Worm (Caenorhabditis elegans) whole organism, L4 larva: ENCODE results near the gene F18A11.5.
A peak's percentile ranks its signal among the peaks of the same experiment; 100 is the strongest.

Experiments
- D1046.2 ChIP-seq: fragments of 200-800 bp; sonication (Bioruptor generic); IDR thresholded peaks from 2 replicates; pipeline ENCODE4 v1.3.6; 2022; ENCODE audit warnings: missing genetic modification characterization, missing compliant biosample characterization
- F37D6.2 ChIP-seq: sonication (generic microtip); optimal IDR thresholded peaks from 2 replicates; lab custom pipeline; 2016; ENCODE audit warnings: mild to moderate bottlenecking, missing genetic modification characterization, missing compliant biosample characterization
- F49E8.2 ChIP-seq: sonication (generic microtip); optimal IDR thresholded peaks from 2 replicates; lab custom pipeline; 2016; ENCODE audit warnings: missing compliant biosample characterization, mild to moderate bottlenecking, missing genetic modification characterization, borderline replicate concordance
- R02D3.7 ChIP-seq: fragments of 150-350 bp; sonication (generic microtip); optimal IDR thresholded peaks from 3 replicates; lab custom pipeline; 2014; ENCODE audit warnings: missing biosample characterization, missing genetic modification characterization
- T20F7.1 ChIP-seq: fragments of 200-800 bp; sonication (Bioruptor generic); optimal IDR thresholded peaks from 2 replicates; lab custom pipeline; 2018; ENCODE audit warnings: mild to moderate bottlenecking, missing genetic modification characterization, missing compliant biosample characterization
- T26A8.4 ChIP-seq: fragments of 200-800 bp; sonication (Bioruptor generic); IDR thresholded peaks from 2 replicates; pipeline ENCODE4 v1.3.6; 2022; ENCODE audit warnings: missing genetic modification characterization, missing compliant biosample characterization
- Y5F2A.4 ChIP-seq: fragments of 200-800 bp; sonication (Bioruptor generic); optimal IDR thresholded peaks from 2 replicates; lab custom pipeline; 2018; ENCODE audit warnings: mild to moderate bottlenecking, missing genetic modification characterization, missing compliant biosample characterization
- ZK546.5 ChIP-seq, 2 experiments: sonication (generic microtip); optimal IDR thresholded peaks; 2 replicates each; lab custom pipeline; 2017; ENCODE audit warnings: missing biosample characterization in 2 of 2, missing genetic modification characterization in 2 of 2
- aha-1 ChIP-seq: fragments of 150-350 bp; peaks from one replicate; lab custom pipeline; 2014; ENCODE audit warnings: missing biosample characterization, missing genetic modification characterization
- arid-1 ChIP-seq: fragments of 200-800 bp; sonication (Bioruptor generic); conservative IDR thresholded peaks from 2 replicates; pipeline ENCODE4 v1.3.6; 2022; ENCODE audit warnings: missing genetic modification reagents, missing genetic modification characterization, missing compliant biosample characterization
- ceh-20 ChIP-seq: fragments of 200-800 bp; sonication (Bioruptor generic); IDR thresholded peaks from 2 replicates; pipeline ENCODE4 v1.3.6; 2022; ENCODE audit warnings: missing genetic modification reagents, missing genetic modification characterization, missing compliant biosample characterization
- ceh-28 ChIP-seq: fragments of 150-350 bp; optimal IDR thresholded peaks from 2 replicates; lab custom pipeline; 2014; ENCODE audit warnings: missing biosample characterization, missing genetic modification reagents, missing genetic modification characterization
- ceh-32 ChIP-seq: sonication (generic microtip); optimal IDR thresholded peaks from 2 replicates; lab custom pipeline; 2016; ENCODE audit warnings: mild to moderate bottlenecking, missing genetic modification characterization, missing compliant biosample characterization; ENCODE audit not compliant: poor library complexity
- ces-1 ChIP-seq: fragments of 150-350 bp; sonication (generic microtip); optimal IDR thresholded peaks from 4 replicates; lab custom pipeline; 2014; ENCODE audit warnings: missing biosample characterization, missing genetic modification reagents, missing genetic modification characterization
- daf-19 ChIP-seq: fragments of 200-800 bp; sonication (Bioruptor generic); conservative IDR thresholded peaks from 2 replicates; pipeline ENCODE4 v1.3.6; 2022; ENCODE audit warnings: missing genetic modification characterization, missing compliant biosample characterization
- dmd-8 ChIP-seq: fragments of 200-800 bp; sonication (Bioruptor generic); IDR thresholded peaks from 2 replicates; pipeline ENCODE4 v1.3.6; 2022; ENCODE audit warnings: missing genetic modification characterization, missing compliant biosample characterization
- duxl-1 ChIP-seq: sonication (generic microtip); optimal IDR thresholded peaks from 2 replicates; lab custom pipeline; 2016; ENCODE audit warnings: mild to moderate bottlenecking, missing genetic modification characterization, moderate library complexity, missing compliant biosample characterization; ENCODE audit not compliant: poor library complexity
- dve-1 ChIP-seq: sonication (generic microtip); optimal IDR thresholded peaks from 2 replicates; lab custom pipeline; 2017; ENCODE audit warnings: antibody characterized with exemption, mild to moderate bottlenecking, missing genetic modification characterization, missing compliant biosample characterization; ENCODE audit not compliant: insufficient read depth
- egl-43 ChIP-seq: fragments of 200-800 bp; sonication (Bioruptor generic); IDR thresholded peaks from 2 replicates; pipeline ENCODE4 v1.3.6; 2022; ENCODE audit warnings: missing genetic modification reagents, missing genetic modification characterization, missing compliant biosample characterization
- hif-1 ChIP-seq, 2 experiments: sonication (generic microtip); optimal IDR thresholded peaks; 2 replicates each; lab custom pipeline; 2016 to 2017; ENCODE audit warnings: missing compliant biosample characterization in 2 of 2, missing genetic modification characterization in 2 of 2, missing genetic modification reagents in 2 of 2, missing genotype in 2 of 2, mild to moderate bottlenecking in 1 of 2
- hlh-11 ChIP-seq: fragments of 200-800 bp; sonication (Bioruptor generic); optimal IDR thresholded peaks from 2 replicates; lab custom pipeline; 2018; ENCODE audit warnings: mild to moderate bottlenecking, missing genetic modification characterization, missing compliant biosample characterization
- lim-7 ChIP-seq: fragments of 200-800 bp; sonication (Bioruptor generic); IDR thresholded peaks from 2 replicates; pipeline ENCODE4 v1.3.6; 2022; ENCODE audit warnings: missing genetic modification characterization, missing compliant biosample characterization
- lin-13 ChIP-seq: fragments of 150-350 bp; optimal IDR thresholded peaks from 2 replicates; lab custom pipeline; 2014; ENCODE audit warnings: missing biosample characterization, missing genetic modification reagents, missing genetic modification characterization
- lin-15B ChIP-seq: fragments of 150-350 bp; sonication (generic microtip); optimal IDR thresholded peaks from 3 replicates; lab custom pipeline; 2014; ENCODE audit warnings: missing biosample characterization, missing genetic modification characterization
- lir-3 ChIP-seq: sonication (generic microtip); optimal IDR thresholded peaks from 2 replicates; lab custom pipeline; 2016; ENCODE audit warnings: mild to moderate bottlenecking, missing genetic modification characterization, missing compliant biosample characterization
- madf-5 ChIP-seq, 2 experiments: fragments of 200-800 bp; sonication (Bioruptor generic); IDR thresholded peaks; 2 replicates each; pipeline ENCODE4 v1.3.6; 2022; ENCODE audit warnings: missing compliant biosample characterization in 2 of 2, missing genetic modification characterization in 2 of 2
- mep-1 ChIP-seq: fragments of 150-350 bp; sonication (generic microtip); optimal IDR thresholded peaks from 3 replicates; lab custom pipeline; 2014; ENCODE audit warnings: missing biosample characterization, missing genetic modification characterization
- mes-2 ChIP-seq: sonication (generic microtip); optimal IDR thresholded peaks from 2 replicates; lab custom pipeline; 2016; ENCODE audit warnings: missing genotype, mild to moderate bottlenecking, missing genetic modification characterization, missing compliant biosample characterization; ENCODE audit not compliant: poor library complexity, severe bottlenecking
- mxl-2 ChIP-seq: fragments of 200-800 bp; sonication (Bioruptor generic); conservative IDR thresholded peaks from 2 replicates; pipeline ENCODE4 v1.3.6; 2022; ENCODE audit warnings: missing genetic modification reagents, missing genetic modification characterization, missing compliant biosample characterization
- mxl-3 ChIP-seq: fragments of 200-800 bp; sonication (Bioruptor generic); optimal IDR thresholded peaks from 2 replicates; lab custom pipeline; 2018; ENCODE audit warnings: mild to moderate bottlenecking, missing genetic modification characterization, missing compliant biosample characterization
- nhr-10 ChIP-seq: fragments of 150-350 bp; optimal IDR thresholded peaks from 2 replicates; lab custom pipeline; 2014; ENCODE audit warnings: missing biosample characterization, missing genetic modification characterization
- nhr-111 ChIP-seq: fragments of 200-800 bp; sonication (Bioruptor generic); optimal IDR thresholded peaks from 2 replicates; lab custom pipeline; 2018; ENCODE audit warnings: mild to moderate bottlenecking, missing genetic modification characterization, missing compliant biosample characterization
- nhr-41 ChIP-seq: fragments of 200-800 bp; sonication (Bioruptor generic); IDR thresholded peaks from 2 replicates; pipeline ENCODE4 v1.3.6; 2022; ENCODE audit warnings: missing genetic modification reagents, missing genetic modification characterization, missing compliant biosample characterization
- nhr-42 ChIP-seq: fragments of 200-800 bp; sonication (Bioruptor generic); IDR thresholded peaks from 2 replicates; pipeline ENCODE4 v1.3.6; 2022; ENCODE audit warnings: missing genetic modification characterization, missing compliant biosample characterization
- nhr-48 ChIP-seq: sonication (generic microtip); optimal IDR thresholded peaks from 2 replicates; lab custom pipeline; 2016; ENCODE audit warnings: mild to moderate bottlenecking, missing genetic modification characterization, missing compliant biosample characterization
- nhr-6 ChIP-seq: fragments of 150-350 bp; optimal IDR thresholded peaks from 2 replicates; lab custom pipeline; 2014; ENCODE audit warnings: missing biosample characterization, missing genetic modification characterization
- pha-4 ChIP-seq, 2 experiments: fragments of 150-350 bp in 1 of 2; fragments of 200-800 bp in 1 of 2; sonication (Bioruptor generic) in 1 of 2; IDR thresholded peaks in 1 of 2; optimal IDR thresholded peaks in 1 of 2; 2 replicates each; pipeline versions ENCODE4 v1.3.6 to Lab custom; 2014 to 2022; ENCODE audit warnings: missing genetic modification characterization in 2 of 2, missing genetic modification reagents in 2 of 2, missing biosample characterization in 1 of 2, missing compliant biosample characterization in 1 of 2
- php-3 ChIP-seq: fragments of 200-800 bp; sonication (Bioruptor generic); IDR thresholded peaks from 2 replicates; pipeline ENCODE4 v1.3.6; 2022; ENCODE audit warnings: missing genetic modification reagents, missing genetic modification characterization, missing compliant biosample characterization
- pqm-1 ChIP-seq: sonication (generic microtip); optimal IDR thresholded peaks from 2 replicates; lab custom pipeline; 2017; ENCODE audit warnings: missing biosample characterization, missing genetic modification characterization
- set-16 ChIP-seq: fragments of 200-800 bp; sonication (Bioruptor generic); IDR thresholded peaks from 2 replicates; pipeline ENCODE4 v1.3.6; 2022; ENCODE audit warnings: missing genetic modification reagents, missing genetic modification characterization, missing compliant biosample characterization
- tag-97 ChIP-seq: fragments of 200-800 bp; sonication (Bioruptor generic); IDR thresholded peaks from 2 replicates; pipeline ENCODE4 v1.3.6; 2022; ENCODE audit warnings: missing genetic modification characterization, missing compliant biosample characterization
- unc-130 ChIP-seq: sonication (generic microtip); optimal IDR thresholded peaks from 2 replicates; lab custom pipeline; 2016; ENCODE audit warnings: missing genetic modification reagents, missing genetic modification characterization, missing compliant biosample characterization
- unc-39 ChIP-seq: sonication (generic microtip); optimal IDR thresholded peaks from 2 replicates; lab custom pipeline; 2017; ENCODE audit warnings: missing biosample characterization, missing genetic modification characterization
- unc-62 ChIP-seq, 3 experiments: fragments of 150-350 bp in 1 of 3; sonication (generic microtip); optimal IDR thresholded peaks in 2 of 3; peaks in 1 of 3; 1 replicate in 1 of 3; 2 replicates in 2 of 3; lab custom pipeline; 2014 to 2017; ENCODE audit warnings: missing biosample characterization in 3 of 3, missing genetic modification characterization in 3 of 3, missing genetic modification reagents in 3 of 3, missing genotype in 1 of 3
- zfp-2 ChIP-seq: sonication (generic microtip); optimal IDR thresholded peaks from 2 replicates; lab custom pipeline; 2016; ENCODE audit warnings: mild to moderate bottlenecking, missing genetic modification characterization, missing compliant biosample characterization
- zfp-3 ChIP-seq: fragments of 200-800 bp; sonication (Bioruptor generic); conservative IDR thresholded peaks from 2 replicates; pipeline ENCODE4 v1.3.6; 2022; ENCODE audit warnings: missing genetic modification reagents, missing genetic modification characterization, missing compliant biosample characterization
- ztf-11 ChIP-seq: fragments of 150-350 bp; optimal IDR thresholded peaks from 2 replicates; lab custom pipeline; 2014; ENCODE audit warnings: missing biosample characterization, missing genetic modification characterization
- ztf-7 ChIP-seq: fragments of 150-350 bp; optimal IDR thresholded peaks from 2 replicates; lab custom pipeline; 2014; ENCODE audit warnings: missing biosample characterization, missing genetic modification characterization

F18A11.5 gene

ce11 chrII:12994009-12994788 lies 19.9 kb downstream of the F18A11.5 start (continued):
- peak; percentile 72 for TF ChIP-seq T26A8.4
- TF ChIP-seq nhr-42 (GFP tag; lab: Robert Waterston, UW): peak; percentile 24; the same call in 1 of the 2 replicates
- no peak for TF ChIP-seq lin-15B
- TF ChIP-seq R02D3.7: no peak
- peak; percentile 73 for TF ChIP-seq aha-1 (tag; lab: Kevin White, UChicago)
- TF ChIP-seq dmd-8 (GFP tag; lab: Robert Waterston, UW): no peak
- no peak for TF ChIP-seq mes-2 (tag; lab: Kevin White, UChicago)
- TF ChIP-seq ces-1 (GFP tag; lab: Kevin White, UChicago): no peak
- TF ChIP-seq nhr-10: no peak
- TF ChIP-seq mxl-2: 0 out of 2 replicates have a peak, but pooled peaks have one; percentile 20
- TF ChIP-seq tag-97 (GFP tag; lab: Robert Waterston, UW): no peak
- no peak for TF ChIP-seq hif-1 (tag; optimal IDR thresholded peaks at IDR 0.05; lab: Kevin White, UChicago)
- peak; percentile 65 for TF ChIP-seq dve-1 (tag; lab: Kevin White, UChicago)
- TF ChIP-seq D1046.2 (GFP tag; lab: Robert Waterston, UW): no peak
- TF ChIP-seq hlh-11 (tag; lab: Kevin White, UChicago): peak; percentile 53
- no peak for TF ChIP-seq egl-43 (GFP tag; lab: Robert Waterston, UW)
- TF ChIP-seq daf-19 (GFP tag; lab: Robert Waterston, UW): no peak
- TF ChIP-seq ztf-7 (tag; lab: Kevin White, UChicago): no peak
- peak in 1 of 2 experiments; percentile 62 for TF ChIP-seq unc-62 (GFP tag; optimal IDR thresholded peaks at IDR 0.05 in 1 of 2; lab: Kevin White, UChicago)
- no peak for TF ChIP-seq unc-62 (tag; optimal IDR thresholded peaks at IDR 0.05; lab: Kevin White, UChicago)
- TF ChIP-seq mxl-3 (GFP tag; lab: Kevin White, UChicago): no peak
- TF ChIP-seq unc-39 (tag; lab: Kevin White, UChicago): no peak
- no peak for TF ChIP-seq ztf-11
- TF ChIP-seq pqm-1: no peak
- peak; percentile 21 for TF ChIP-seq mep-1
- TF ChIP-seq F37D6.2 (tag; lab: Kevin White, UChicago): no peak
- peak; percentile 88 for TF ChIP-seq zfp-3 (GFP tag; lab: Robert Waterston, UW)
- no peak for TF ChIP-seq unc-130 (GFP tag; lab: Kevin White, UChicago)
- TF ChIP-seq pha-4 (GFP tag; IDR thresholded peaks at IDR 0.05; lab: Robert Waterston, UW): peak; percentile 15; the same call in 1 of the 2 replicates
- no peak for TF ChIP-seq pha-4 (tag; optimal IDR thresholded peaks at IDR 0.05; lab: Kevin White, UChicago)
- no peak for TF ChIP-seq T20F7.1 (GFP tag; lab: Kevin White, UChicago)
- TF ChIP-seq duxl-1 (tag; lab: Kevin White, UChicago): peak; percentile 63
- TF ChIP-seq Y5F2A.4 (GFP tag; lab: Kevin White, UChicago): peak; percentile 33
- TF ChIP-seq lir-3 (tag; lab: Kevin White, UChicago): no peak
- peak; percentile 40 for TF ChIP-seq lin-13 (GFP tag; lab: Kevin White, UChicago)
- no peak for TF ChIP-seq arid-1
- TF ChIP-seq nhr-111 (GFP tag; lab: Kevin White, UChicago): peak; percentile 18
- TF ChIP-seq F49E8.2: no peak
- TF ChIP-seq set-16 (GFP tag; lab: Robert Waterston, UW): no peak
- TF ChIP-seq ceh-32 (tag; lab: Kevin White, UChicago): no peak
- TF ChIP-seq php-3: 0 out of 2 replicates have a peak, but pooled peaks have one; percentile 47
- no peak for TF ChIP-seq nhr-41 (GFP tag; lab: Robert Waterston, UW)
- no peak for TF ChIP-seq nhr-6
- TF ChIP-seq lim-7: peak; percentile 67
- no peak for TF ChIP-seq zfp-2 (tag; lab: Kevin White, UChicago)
- no peak for TF ChIP-seq nhr-48 (tag; lab: Kevin White, UChicago)
- TF ChIP-seq ZK546.5 (tag; optimal IDR thresholded peaks at IDR 0.05; lab: Kevin White, UChicago): no peak
- no peak for TF ChIP-seq ceh-20 (GFP tag; lab: Robert Waterston, UW)
- no peak for TF ChIP-seq madf-5 (GFP tag; IDR thresholded peaks at IDR 0.05; lab: Robert Waterston, UW)
- TF ChIP-seq ceh-28: no peak
